Fruit fly (Drosophila melanogaster) whole organism, embryonic: ENCODE data around the gene chic.

Source experiments
- CG1024 ChIP-seq: fragments of 200-800 bp; sonication (Bioruptor generic); IDR thresholded peaks from 2 replicates; pipeline ENCODE4 v1.3.6; 2022; ENCODE audit warnings: missing biosample characterization, missing genetic modification characterization
- CG32532 ChIP-seq: fragments of 200-800 bp; sonication (Bioruptor generic); IDR thresholded peaks from 2 replicates; pipeline ENCODE4 v1.3.6; 2022; ENCODE audit warnings: missing biosample characterization, missing genetic modification characterization
- grau ChIP-seq: fragments of 200-800 bp; optimal IDR thresholded peaks from 3 replicates; lab custom pipeline; 2019; ENCODE audit warnings: missing biosample characterization, mild to moderate bottlenecking, missing genetic modification characterization, moderate library complexity

DNA sequence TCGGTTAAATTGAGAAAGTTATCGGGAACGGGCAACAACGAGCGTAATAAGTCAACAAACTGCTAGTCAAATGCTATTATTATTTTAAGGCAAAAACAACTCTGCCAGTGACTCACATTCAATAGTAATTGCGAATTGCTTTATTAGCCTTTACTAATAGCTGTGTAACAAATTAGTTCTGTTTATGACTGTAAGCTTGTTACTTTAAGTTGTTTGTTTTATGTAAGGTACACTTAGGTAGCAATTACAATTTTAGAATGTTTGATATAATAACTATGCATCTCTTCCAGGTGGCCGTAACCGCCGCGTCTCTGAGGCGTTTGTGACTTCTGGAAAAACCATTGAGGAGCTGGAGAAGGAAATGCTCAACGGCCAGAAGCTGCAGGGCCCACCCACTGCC, 34.1 kb downstream of the chic start:
- TF ChIP-seq grau (no peak), CG1024 (no peak), CG32532 (no peak)
